Worm (Caenorhabditis elegans): ENCODE measurements around the gene T26H5.9.
A peak's percentile ranks its signal among the peaks of the same experiment; 100 is the strongest.

T26H5.9 gene

ce11 chrV:15444615-15445014 is at the start of gene T26H5.9:
Gene T26H5.9 (plus strand): TSS chrV:15444916.
- TF ChIP-seq tra-4 (tag; optimal IDR thresholded peaks at IDR 0.05) (no peak), ets-7 (tag; optimal IDR thresholded peaks at IDR 0.05) (no peak), scrt-1 (GFP tag; IDR thresholded peaks at IDR 0.05) (no peak), hmbx-1 (tag; optimal IDR thresholded peaks at IDR 0.05) (no peak), ceh-13 (GFP tag; optimal IDR thresholded peaks at IDR 0.05) (no peak), F13C5.2 (tag; optimal IDR thresholded peaks at IDR 0.05) (no peak), sea-1 (GFP tag; conservative IDR thresholded peaks at IDR 0.05) (no peak), flt-1 (GFP tag; IDR thresholded peaks at IDR 0.05) (no peak), tbx-37 (GFP tag; conservative IDR thresholded peaks at IDR 0.05) (no peak), ama-1 (optimal IDR thresholded peaks at IDR 0.05) (no peak), ceh-36 (tag; optimal IDR thresholded peaks at IDR 0.05) (no peak), B0310.2 (tag; optimal IDR thresholded peaks at IDR 0.05) (no peak), aly-1 (tag; optimal IDR thresholded peaks at IDR 0.05) (no peak), hnd-1 (tag; optimal IDR thresholded peaks at IDR 0.05) (no peak), pes-1 (GFP tag; IDR thresholded peaks at IDR 0.05) (no peak), hmg-4 (GFP tag; optimal IDR thresholded peaks at IDR 0.05) (no peak)

DNA sequence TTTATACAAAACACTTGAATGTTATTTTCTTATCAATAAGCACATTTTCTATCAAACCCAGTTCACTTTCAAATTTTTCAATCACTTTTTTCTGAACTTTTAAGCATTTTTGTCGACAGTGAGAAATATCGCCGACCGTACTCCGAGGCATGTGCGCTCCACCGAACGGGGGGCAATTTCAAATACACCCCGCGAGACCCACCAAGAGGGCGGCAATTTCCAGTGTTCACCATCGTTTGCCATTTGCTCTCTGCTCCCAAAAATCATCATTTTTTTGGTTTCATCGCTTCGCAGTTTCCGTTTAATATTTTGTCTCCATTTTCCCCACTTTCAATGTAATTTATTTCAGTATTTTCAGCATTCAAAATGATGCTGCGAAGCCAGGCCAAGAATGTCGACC is 49.4 kb upstream of the T26H5.9 start, which contains the start of gene cyb-3:
cyb-3 (plus strand) TSS at position 350 of the 400 bp plus-strand sequence.
- TF ChIP-seq pes-1 (GFP tag; IDR thresholded peaks at IDR 0.05) = 0 out of 2 replicates have a peak, but pooled peaks have one; percentile 37
- no peak for TF ChIP-seq tbx-37 (GFP tag; conservative IDR thresholded peaks at IDR 0.05)

DNA sequence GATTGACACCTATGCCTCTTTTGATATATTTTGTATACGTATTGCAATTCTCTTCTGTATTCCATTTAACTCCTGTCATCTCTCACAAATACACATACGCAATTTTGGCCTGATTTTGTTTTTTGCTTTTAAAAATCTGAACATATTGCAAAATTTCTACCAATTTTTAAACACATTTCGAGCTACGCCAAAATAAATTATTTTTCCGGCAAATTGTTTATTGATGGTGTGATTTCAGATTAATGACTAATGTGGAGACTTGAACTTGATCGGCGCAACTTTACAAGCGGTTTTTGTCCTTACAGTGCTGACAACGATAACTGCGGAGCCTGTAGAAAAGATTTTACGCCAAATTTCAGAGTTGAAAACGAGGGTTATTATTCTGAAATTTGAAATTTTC is 47.6 kb upstream of the T26H5.9 start:
- TF ChIP-seq hmg-4 (GFP tag; optimal IDR thresholded peaks at IDR 0.05) (no peak), tbx-37 (GFP tag; conservative IDR thresholded peaks at IDR 0.05) (no peak), F13C5.2 (tag; optimal IDR thresholded peaks at IDR 0.05) (no peak), hmbx-1 (tag; optimal IDR thresholded peaks at IDR 0.05) (no peak), aly-1 (tag; optimal IDR thresholded peaks at IDR 0.05) (no peak), pes-1 (GFP tag; IDR thresholded peaks at IDR 0.05) (no peak), tra-4 (tag; optimal IDR thresholded peaks at IDR 0.05) (no peak), ama-1 (optimal IDR thresholded peaks at IDR 0.05) (no peak), flt-1 (GFP tag; IDR thresholded peaks at IDR 0.05) (no peak), tbx-11 (GFP tag; IDR thresholded peaks at IDR 0.05) (no peak), B0310.2 (tag; optimal IDR thresholded peaks at IDR 0.05) (no peak), ceh-13 (GFP tag; optimal IDR thresholded peaks at IDR 0.05) (no peak), ceh-36 (tag; optimal IDR thresholded peaks at IDR 0.05) (no peak), hnd-1 (tag; optimal IDR thresholded peaks at IDR 0.05) (no peak), ets-7 (tag; optimal IDR thresholded peaks at IDR 0.05) (no peak), scrt-1 (GFP tag; IDR thresholded peaks at IDR 0.05) (no peak), sea-1 (GFP tag; conservative IDR thresholded peaks at IDR 0.05) (no peak)

DNA sequence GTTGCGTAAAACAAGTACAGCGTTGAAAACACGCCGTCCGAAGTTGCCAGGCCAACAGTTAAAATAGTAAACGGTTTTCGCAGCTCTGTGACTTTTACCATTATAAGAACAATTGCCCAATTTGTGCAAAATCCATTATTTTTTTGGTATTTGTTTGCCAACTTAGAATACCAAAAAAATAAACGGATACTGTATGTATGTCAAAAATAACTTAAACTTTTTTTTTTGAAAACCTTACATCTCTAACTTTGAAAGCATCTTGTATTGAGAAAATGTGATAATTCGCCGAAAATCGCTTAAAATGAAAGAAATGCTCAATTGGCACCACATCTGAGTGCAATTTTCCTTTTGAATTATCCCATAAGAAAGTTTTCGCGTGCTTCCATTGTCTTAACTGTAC is 46.0 kb upstream of the T26H5.9 start, which contains the start of gene fbxa-199:
fbxa-199 (minus strand) TSS at position 101 of the 400 bp plus-strand sequence.
- TF ChIP-seq tra-4 (tag; optimal IDR thresholded peaks at IDR 0.05) (no peak), hmbx-1 (tag; optimal IDR thresholded peaks at IDR 0.05) (no peak), hmg-4 (GFP tag; optimal IDR thresholded peaks at IDR 0.05) (no peak), pes-1 (GFP tag; IDR thresholded peaks at IDR 0.05) (no peak), flt-1 (GFP tag; IDR thresholded peaks at IDR 0.05) (no peak), ceh-36 (tag; optimal IDR thresholded peaks at IDR 0.05) (no peak), aly-1 (tag; optimal IDR thresholded peaks at IDR 0.05) (no peak), tbx-11 (GFP tag; IDR thresholded peaks at IDR 0.05) (no peak), tbx-37 (GFP tag; conservative IDR thresholded peaks at IDR 0.05) (no peak), sea-1 (GFP tag; conservative IDR thresholded peaks at IDR 0.05) (no peak), scrt-1 (GFP tag; IDR thresholded peaks at IDR 0.05) (no peak), hnd-1 (tag; optimal IDR thresholded peaks at IDR 0.05) (no peak), ama-1 (optimal IDR thresholded peaks at IDR 0.05) (no peak), ets-7 (tag; optimal IDR thresholded peaks at IDR 0.05) (no peak), B0310.2 (tag; optimal IDR thresholded peaks at IDR 0.05) (no peak), ceh-13 (GFP tag; optimal IDR thresholded peaks at IDR 0.05) (no peak), F13C5.2 (tag; optimal IDR thresholded peaks at IDR 0.05) (no peak)

DNA sequence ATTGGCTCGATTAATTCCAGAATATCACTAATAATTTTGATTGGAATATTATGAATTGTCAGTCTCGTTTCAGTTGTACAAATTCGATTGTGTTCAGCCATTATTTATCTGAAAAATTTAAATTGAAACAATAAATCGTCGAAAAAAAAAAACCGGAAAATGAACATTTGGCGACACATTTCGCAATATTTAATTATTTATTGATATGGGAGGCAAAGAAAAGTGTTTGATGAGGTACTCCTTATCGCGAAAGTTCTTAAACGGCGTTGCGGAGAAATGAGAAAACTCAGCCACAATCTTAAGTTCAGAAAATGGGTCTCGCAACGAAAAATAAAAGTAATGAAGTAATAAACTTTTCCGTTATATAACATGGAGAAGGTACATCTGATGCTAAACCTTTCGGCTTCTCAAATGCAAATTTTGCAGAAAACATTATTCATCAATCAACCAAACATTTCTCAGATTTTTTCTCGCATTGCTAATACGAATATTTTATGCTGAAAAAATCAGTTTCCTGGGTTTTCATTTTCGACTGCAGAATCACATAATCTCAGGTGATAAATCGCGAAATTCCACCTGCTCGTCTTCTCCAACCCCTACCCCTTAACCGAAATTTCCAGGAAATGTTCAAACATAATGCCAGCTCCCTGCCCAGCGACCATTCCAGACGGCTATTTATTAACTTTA is 44.9 kb upstream of the T26H5.9 start, which contains the start of the genes T06E6.15 and sri-7:
T06E6.15 (minus strand) TSS at position 101 of the 687 bp plus-strand sequence.
sri-7 (plus strand) TSS at position 637 of the 687 bp plus-strand sequence.
- TF ChIP-seq F13C5.2 (tag; optimal IDR thresholded peaks at IDR 0.05) = no peak
- TF ChIP-seq hmg-4 (GFP tag; optimal IDR thresholded peaks at IDR 0.05) = no peak
- TF ChIP-seq tra-4 (tag; optimal IDR thresholded peaks at IDR 0.05) = no peak
- no peak for TF ChIP-seq B0310.2 (tag; optimal IDR thresholded peaks at IDR 0.05)
- no peak for TF ChIP-seq sea-1 (GFP tag; conservative IDR thresholded peaks at IDR 0.05)
- no peak for TF ChIP-seq hmbx-1 (tag; optimal IDR thresholded peaks at IDR 0.05)

DNA sequence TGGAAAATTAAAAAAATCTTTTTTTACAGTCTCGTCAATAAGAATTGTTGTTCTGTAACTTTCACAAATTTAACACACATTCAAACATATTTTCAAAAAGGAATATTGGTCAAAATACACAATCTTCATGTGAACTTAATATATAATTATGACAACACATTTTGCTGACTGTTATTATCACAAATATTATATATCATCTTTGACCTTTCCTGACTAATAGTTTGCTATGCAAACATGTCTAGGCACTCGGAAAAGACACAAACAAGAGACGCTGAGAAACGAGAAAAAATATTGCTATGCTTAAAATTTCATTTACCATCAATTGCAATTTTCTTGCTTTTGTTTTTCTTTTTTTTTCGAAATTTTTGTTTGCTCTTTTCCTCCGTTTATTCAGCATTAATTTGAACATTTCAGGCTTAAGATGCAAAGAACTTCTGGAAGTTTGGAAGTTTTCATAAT is 42.8 kb upstream of the T26H5.9 start, which contains the start of gene fbxa-135:
fbxa-135 (plus strand) TSS at position 409 of the 459 bp plus-strand sequence.
- no peak for TF ChIP-seq B0310.2 (tag; optimal IDR thresholded peaks at IDR 0.05)
- no peak for TF ChIP-seq tra-4 (tag; optimal IDR thresholded peaks at IDR 0.05)
- TF ChIP-seq ceh-13 (GFP tag; optimal IDR thresholded peaks at IDR 0.05) = no peak
- TF ChIP-seq tbx-11 (GFP tag; IDR thresholded peaks at IDR 0.05) = no peak
- no peak for TF ChIP-seq flt-1 (GFP tag; IDR thresholded peaks at IDR 0.05)
- no peak for TF ChIP-seq scrt-1 (GFP tag; IDR thresholded peaks at IDR 0.05)
- no peak for TF ChIP-seq ceh-36 (tag; optimal IDR thresholded peaks at IDR 0.05)
- TF ChIP-seq hmbx-1 (tag; optimal IDR thresholded peaks at IDR 0.05) = no peak
- TF ChIP-seq ets-7 (tag; optimal IDR thresholded peaks at IDR 0.05) = no peak
- no peak for TF ChIP-seq tbx-37 (GFP tag; conservative IDR thresholded peaks at IDR 0.05)
- TF ChIP-seq hnd-1 (tag; optimal IDR thresholded peaks at IDR 0.05) = no peak
- no peak for TF ChIP-seq ama-1 (optimal IDR thresholded peaks at IDR 0.05)
- TF ChIP-seq pes-1 (GFP tag; IDR thresholded peaks at IDR 0.05) = no peak

ce11 chrV:15404859-15405258 is 39.9 kb upstream of the T26H5.9 start, which contains the start of gene srh-258:
Gene srh-258 (plus strand): TSS chrV:15405159.
- no peak for TF ChIP-seq sea-1 (GFP tag; conservative IDR thresholded peaks at IDR 0.05)
- no peak for TF ChIP-seq ceh-36 (tag; optimal IDR thresholded peaks at IDR 0.05)
- TF ChIP-seq tbx-37 (GFP tag; conservative IDR thresholded peaks at IDR 0.05) = no peak

Measured in whole organism, early embryonic.